Worm (Caenorhabditis elegans) whole organism, young adult: ENCODE measurements around the gene hsp-17.
A peak's percentile ranks its signal among the peaks of the same experiment; 100 is the strongest.

ENCODE experiments used
- B0336.3 ChIP-seq: fragments of 200-800 bp; sonication (Bioruptor generic); IDR thresholded peaks from 2 replicates; pipeline ENCODE4 v1.3.6; 2022; ENCODE audit warnings: missing genetic modification characterization, missing compliant biosample characterization
- C17E4.6 ChIP-seq: fragments of 200-800 bp; sonication (Bioruptor generic); IDR thresholded peaks from 2 replicates; pipeline ENCODE4 v1.3.6; 2022; ENCODE audit warnings: missing genetic modification reagents, missing genetic modification characterization, missing compliant biosample characterization
- F10E7.11 ChIP-seq: sonication (generic microtip); optimal IDR thresholded peaks from 2 replicates; lab custom pipeline; 2017; ENCODE audit warnings: mild to moderate bottlenecking, missing genetic modification characterization, moderate library complexity, missing compliant biosample characterization
- F22D6.2 ChIP-seq: sonication (generic microtip); optimal IDR thresholded peaks from 2 replicates; lab custom pipeline; 2016; ENCODE audit warnings: mild to moderate bottlenecking, missing genetic modification characterization, missing compliant biosample characterization
- F23B12.7 ChIP-seq: sonication (generic microtip); optimal IDR thresholded peaks from 2 replicates; lab custom pipeline; 2017; ENCODE audit warnings: missing genetic modification characterization, mild to moderate bottlenecking, missing compliant biosample characterization, antibody characterized with exemption, moderate library complexity; ENCODE audit not compliant: insufficient read depth
- F55B11.4 ChIP-seq: sonication (generic microtip); optimal IDR thresholded peaks from 2 replicates; lab custom pipeline; 2016; ENCODE audit warnings: missing compliant biosample characterization, missing genetic modification characterization, borderline replicate concordance; ENCODE audit not compliant: insufficient read depth
- Y53G8AR.9 ChIP-seq: fragments of 200-800 bp; sonication (Bioruptor generic); conservative IDR thresholded peaks from 2 replicates; pipeline ENCODE4 v1.3.6; 2022; ENCODE audit warnings: missing genetic modification reagents, missing genetic modification characterization, missing compliant biosample characterization
- Y56A3A.18 ChIP-seq: fragments of 200-800 bp; sonication (Bioruptor generic); IDR thresholded peaks from 2 replicates; pipeline ENCODE4 v1.3.6; 2022; ENCODE audit warnings: missing genetic modification reagents, missing genetic modification characterization, missing compliant biosample characterization
- Y67H2A.10 ChIP-seq: fragments of 200-800 bp; sonication (Bioruptor generic); conservative IDR thresholded peaks from 2 replicates; pipeline ENCODE4 v1.3.6; 2022; ENCODE audit warnings: missing genetic modification reagents, missing genetic modification characterization, missing compliant biosample characterization
- akir-1 ChIP-seq: fragments of 200-800 bp; sonication (Bioruptor generic); optimal IDR thresholded peaks from 2 replicates; lab custom pipeline; 2018; ENCODE audit warnings: mild to moderate bottlenecking, missing genetic modification characterization, moderate library complexity, missing compliant biosample characterization
- attf-3 ChIP-seq: fragments of 200-800 bp; sonication (Bioruptor generic); conservative IDR thresholded peaks from 2 replicates; pipeline ENCODE4 v1.3.6; 2022; ENCODE audit warnings: missing genetic modification reagents, missing genetic modification characterization, missing compliant biosample characterization
- bed-1 ChIP-seq: fragments of 200-800 bp; sonication (Bioruptor generic); IDR thresholded peaks from 2 replicates; pipeline ENCODE4 v1.3.6; 2022; ENCODE audit warnings: missing genetic modification reagents, missing genetic modification characterization, missing compliant biosample characterization
- ccch-3 ChIP-seq: fragments of 200-800 bp; sonication (Bioruptor generic); optimal IDR thresholded peaks from 2 replicates; lab custom pipeline; 2018; ENCODE audit warnings: mild to moderate bottlenecking, missing genetic modification characterization, missing compliant biosample characterization
- cebp-1 ChIP-seq, 2 experiments: fragments of 200-800 bp in 1 of 2; sonication (Bioruptor generic) in 1 of 2; sonication (generic microtip) in 1 of 2; IDR thresholded peaks in 1 of 2; optimal IDR thresholded peaks in 1 of 2; 2 replicates each; pipeline versions ENCODE4 v1.3.6 to Lab custom; 2017 to 2022; ENCODE audit warnings: missing compliant biosample characterization in 2 of 2, missing genetic modification characterization in 2 of 2, mild to moderate bottlenecking in 1 of 2, missing genetic modification reagents in 1 of 2, moderate library complexity in 1 of 2
- cebp-2 ChIP-seq: fragments of 200-800 bp; sonication (Bioruptor generic); IDR thresholded peaks from 2 replicates; pipeline ENCODE4 v1.3.6; 2022; ENCODE audit warnings: missing genetic modification characterization, missing compliant biosample characterization
- ceh-27 ChIP-seq: fragments of 200-800 bp; sonication (Bioruptor generic); optimal IDR thresholded peaks from 2 replicates; lab custom pipeline; 2018; ENCODE audit warnings: mild to moderate bottlenecking, missing genetic modification characterization, moderate library complexity, missing compliant biosample characterization
- ceh-40 ChIP-seq: fragments of 200-800 bp; sonication (Bioruptor generic); IDR thresholded peaks from 2 replicates; pipeline ENCODE4 v1.3.6; 2022; ENCODE audit warnings: missing genetic modification characterization, missing compliant biosample characterization
- ceh-58 ChIP-seq: fragments of 200-800 bp; sonication (Bioruptor generic); IDR thresholded peaks from 2 replicates; pipeline ENCODE4 v1.3.6; 2022; ENCODE audit warnings: missing genetic modification characterization, missing compliant biosample characterization
- ceh-91 ChIP-seq: fragments of 200-800 bp; sonication (Bioruptor generic); IDR thresholded peaks from 2 replicates; pipeline ENCODE4 v1.3.6; 2022; ENCODE audit warnings: missing genetic modification reagents, missing genetic modification characterization, missing compliant biosample characterization
- let-607 ChIP-seq, 2 experiments: fragments of 200-800 bp in 1 of 2; sonication (Bioruptor generic) in 1 of 2; sonication (generic microtip) in 1 of 2; optimal IDR thresholded peaks; 2 replicates each; lab custom pipeline; 2016 to 2018; ENCODE audit warnings: mild to moderate bottlenecking in 2 of 2, missing compliant biosample characterization in 2 of 2, missing genetic modification characterization in 2 of 2, moderate library complexity in 2 of 2, missing genotype in 1 of 2
- lir-1 ChIP-seq: fragments of 200-800 bp; sonication (Bioruptor generic); conservative IDR thresholded peaks from 2 replicates; pipeline ENCODE4 v1.3.6; 2022; ENCODE audit warnings: missing genetic modification reagents, missing genetic modification characterization, missing compliant biosample characterization
- madf-3 ChIP-seq: fragments of 200-800 bp; sonication (Bioruptor generic); IDR thresholded peaks from 2 replicates; pipeline ENCODE4 v1.3.6; 2022; ENCODE audit warnings: missing genetic modification reagents, missing genetic modification characterization, missing compliant biosample characterization
- madf-6 ChIP-seq: fragments of 200-800 bp; sonication (Bioruptor generic); IDR thresholded peaks from 2 replicates; pipeline ENCODE4 v1.3.6; 2022; ENCODE audit warnings: missing genetic modification reagents, missing genetic modification characterization, missing compliant biosample characterization
- mcd-1 ChIP-seq: fragments of 200-800 bp; sonication (Bioruptor generic); IDR thresholded peaks from 2 replicates; pipeline ENCODE4 v1.3.6; 2022; ENCODE audit warnings: missing genetic modification reagents, missing genetic modification characterization, missing compliant biosample characterization
- nfya-2 ChIP-seq: fragments of 200-800 bp; sonication (Bioruptor generic); IDR thresholded peaks from 2 replicates; pipeline ENCODE4 v1.3.6; 2022; ENCODE audit warnings: missing genetic modification reagents, missing genetic modification characterization, missing compliant biosample characterization
- nhr-90 ChIP-seq: sonication (generic microtip); optimal IDR thresholded peaks from 2 replicates; lab custom pipeline; 2016; ENCODE audit warnings: missing genotype, mild to moderate bottlenecking, missing genetic modification characterization, missing compliant biosample characterization
- snpc-3.4 ChIP-seq: sonication (generic microtip); optimal IDR thresholded peaks from 2 replicates; lab custom pipeline; 2017; ENCODE audit warnings: missing genetic modification characterization, mild to moderate bottlenecking, missing compliant biosample characterization, antibody characterized with exemption, moderate library complexity, missing genotype, missing genetic modification reagents
- somi-1 ChIP-seq: fragments of 200-800 bp; sonication (Bioruptor generic); optimal IDR thresholded peaks from 2 replicates; lab custom pipeline; 2018; ENCODE audit warnings: mild to moderate bottlenecking, missing genetic modification characterization, missing compliant biosample characterization
- tbp1 ChIP-seq: fragments of 200-800 bp; sonication (Bioruptor generic); optimal IDR thresholded peaks from 2 replicates; lab custom pipeline; 2018; ENCODE audit warnings: mild to moderate bottlenecking, missing genetic modification characterization, missing compliant biosample characterization
- zfh-2 ChIP-seq: fragments of 200-800 bp; sonication (Bioruptor generic); conservative IDR thresholded peaks from 2 replicates; pipeline ENCODE4 v1.3.6; 2022; ENCODE audit warnings: missing genetic modification reagents, missing genetic modification characterization, missing compliant biosample characterization
- ztf-26 ChIP-seq: sonication (generic microtip); optimal IDR thresholded peaks from 2 replicates; lab custom pipeline; 2017; ENCODE audit warnings: missing genetic modification characterization, missing compliant biosample characterization

Gene hsp-17

ce11 chrV:8400808-8401207 lies 15.1 kb upstream of the hsp-17 start:
- TF ChIP-seq ceh-91 (GFP tag; lab: Robert Waterston, UW): no peak
- TF ChIP-seq tbp1: no peak

ce11 chrV:8394357-8394850 lies 8.7 kb upstream of the hsp-17 start, which contains the start of the genes pho-6 and F52E1.3:
pho-6 (minus strand) TSS chrV:8394457.
F52E1.3 (plus strand) TSS chrV:8394800.
- TF ChIP-seq nfya-2 (no peak), snpc-3.4 (tag; lab: Kevin White, UChicago) (no peak), let-607 (tag; optimal IDR thresholded peaks at IDR 0.05; lab: Kevin White, UChicago) (no peak), F23B12.7 (tag; lab: Kevin White, UChicago) (no peak), madf-6 (GFP tag; lab: Robert Waterston, UW) (no peak), madf-3 (GFP tag; lab: Robert Waterston, UW) (no peak), ceh-27 (GFP tag; lab: Kevin White, UChicago) (no peak)

ce11 chrV:8389307-8389706 lies 3.6 kb upstream of the hsp-17 start:
- TF ChIP-seq ztf-26 (tag; lab: Kevin White, UChicago): no peak
- TF ChIP-seq F22D6.2: no peak
- TF ChIP-seq attf-3 (GFP tag; lab: Robert Waterston, UW): no peak
- no peak for TF ChIP-seq F55B11.4
- no peak for TF ChIP-seq ccch-3 (GFP tag; lab: Kevin White, UChicago)
- TF ChIP-seq ceh-58 (GFP tag; lab: Robert Waterston, UW): no peak

- TF ChIP-seq F10E7.11: no peak
- TF ChIP-seq akir-1 (GFP tag; lab: Kevin White, UChicago): no peak
- TF ChIP-seq C17E4.6 (GFP tag; lab: Robert Waterston, UW): no peak
- no peak for TF ChIP-seq cebp-1 (GFP tag; IDR thresholded peaks at IDR 0.05; lab: Robert Waterston, UW)
- no peak for TF ChIP-seq cebp-1 (tag; optimal IDR thresholded peaks at IDR 0.05; lab: Kevin White, UChicago)
These were observed 1.3 kb upstream of the hsp-17 start, which contains the start of gene gcy-7 for ce11 chrV:8387056-8387455. gcy-7 (plus strand) TSS chrV:8387356.

- no peak for TF ChIP-seq lir-1 (GFP tag; lab: Robert Waterston, UW)
- peak; percentile 68; the same call in 1 of the 2 replicates for TF ChIP-seq Y53G8AR.9 (GFP tag; lab: Robert Waterston, UW)
- TF ChIP-seq mcd-1 (GFP tag; lab: Robert Waterston, UW): no peak
- TF ChIP-seq B0336.3 (GFP tag; lab: Robert Waterston, UW): peak; percentile 57; the same call in 1 of the 2 replicates
- peak; percentile 70 for TF ChIP-seq nhr-90
- TF ChIP-seq somi-1 (GFP tag; lab: Kevin White, UChicago): no peak
- peak; percentile 6; the same call in 1 of the 2 replicates for TF ChIP-seq ceh-40 (GFP tag; lab: Robert Waterston, UW)
- TF ChIP-seq cebp-1 (GFP tag; IDR thresholded peaks at IDR 0.05; lab: Robert Waterston, UW): no peak
- no peak for TF ChIP-seq cebp-1 (tag; optimal IDR thresholded peaks at IDR 0.05; lab: Kevin White, UChicago)
- 0 out of 2 replicates have a peak, but pooled peaks have one; percentile 6 for TF ChIP-seq bed-1 (GFP tag; lab: Robert Waterston, UW)
- TF ChIP-seq madf-6 (GFP tag; lab: Robert Waterston, UW): no peak
- TF ChIP-seq Y56A3A.18: peak; percentile 30; the same call in 1 of the 2 replicates
- no peak for TF ChIP-seq zfh-2 (GFP tag; lab: Robert Waterston, UW)
- TF ChIP-seq Y67H2A.10 (GFP tag; lab: Robert Waterston, UW): no peak
- TF ChIP-seq cebp-2 (GFP tag; lab: Robert Waterston, UW): 0 out of 2 replicates have a peak, but pooled peaks have one; percentile 23
These were observed 920 bp downstream of the hsp-17 start for ce11 chrV:8384809-8385208.
